Fruit fly (Drosophila melanogaster): ENCODE results near the gene ATP6AP2.

ATP6AP2 gene

dm6 chr3R:9246879-9247621 is 13.4 kb upstream of the ATP6AP2 start (continued):
- peak; percentile 71 for TF ChIP-seq Sox100B (GFP tag; optimal IDR thresholded peaks at IDR 0.05)
- TF ChIP-seq CG13894 (tag; optimal IDR thresholded peaks at IDR 0.05) = no peak
- no peak for TF ChIP-seq CG31365 (tag; optimal IDR thresholded peaks at IDR 0.05)
- no peak for TF ChIP-seq CG15073 (GFP tag; optimal IDR thresholded peaks at IDR 0.05)
- no peak for TF ChIP-seq sc (optimal IDR thresholded peaks at IDR 0.05)
- TF ChIP-seq sc (GFP tag; optimal IDR thresholded peaks at IDR 0.05) = peak; percentile 58
- no peak for TF ChIP-seq B-H2 (GFP tag; optimal IDR thresholded peaks at IDR 0.05)
- TF ChIP-seq fu2 (GFP tag; optimal IDR thresholded peaks at IDR 0.05) = no peak
- TF ChIP-seq dysf (GFP tag; IDR thresholded peaks at IDR 0.05) = peak; percentile 51; the same call in 1 of the 3 replicates
- no peak for TF ChIP-seq Sry-δ (GFP tag; optimal IDR thresholded peaks at IDR 0.05)
- 0 out of 2 replicates have a peak, but pooled peaks have one; percentile 6 for TF ChIP-seq lmd (GFP tag; IDR thresholded peaks at IDR 0.05)
- TF ChIP-seq Doc2 (GFP tag; IDR thresholded peaks at IDR 0.05) = no peak
- no peak for TF ChIP-seq CG9876 (GFP tag; optimal IDR thresholded peaks at IDR 0.05)
- peak; percentile 26; the same call in 1 of the 3 replicates for TF ChIP-seq CG7357 (GFP tag; IDR thresholded peaks at IDR 0.05)
- TF ChIP-seq Taf1 (GFP tag; IDR thresholded peaks at IDR 0.05) = no peak
- no peak for TF ChIP-seq CG30431 (GFP tag; optimal IDR thresholded peaks at IDR 0.05)
- no peak for TF ChIP-seq cad (GFP tag; optimal IDR thresholded peaks at IDR 0.05)
- TF ChIP-seq aop (GFP tag; IDR thresholded peaks at IDR 0.05) = no peak
- peak; percentile 81 for TF ChIP-seq Xrp1 (GFP tag; IDR thresholded peaks at IDR 0.05)
- TF ChIP-seq CG4707 (GFP tag; optimal IDR thresholded peaks at IDR 0.05) = peak; percentile 15
- TF ChIP-seq jigr1 (GFP tag; IDR thresholded peaks at IDR 0.05) = no peak
- peak in 1 of 3 experiments; percentile 87 for TF ChIP-seq Stat92E (GFP tag; optimal IDR thresholded peaks at IDR 0.05)
- TF ChIP-seq CG43689 (GFP tag; IDR thresholded peaks at IDR 0.05) = no peak
- no peak for TF ChIP-seq CG6272 (GFP tag; IDR thresholded peaks at IDR 0.05)
- TF ChIP-seq CG10209 (GFP tag; optimal IDR thresholded peaks at IDR 0.05) = peak; percentile 43
- TF ChIP-seq so (GFP tag; IDR thresholded peaks at IDR 0.05) = no peak
- TF ChIP-seq CG4854 (GFP tag; optimal IDR thresholded peaks at IDR 0.05) = peak; percentile 5
- no peak for TF ChIP-seq tio (GFP tag; optimal IDR thresholded peaks at IDR 0.05)
- TF ChIP-seq CG15514 (GFP tag; optimal IDR thresholded peaks at IDR 0.05) = no peak
- TF ChIP-seq CG6854 (GFP tag; optimal IDR thresholded peaks at IDR 0.05) = no peak
- TF ChIP-seq E2f2 (GFP tag; IDR thresholded peaks at IDR 0.05) = no peak; the same call in 1 of the 2 replicates
- no peak for TF ChIP-seq Oaz (GFP tag; IDR thresholded peaks at IDR 0.05)
- no peak for TF ChIP-seq hb (GFP tag; IDR thresholded peaks at IDR 0.05; ENCODE audit: partially characterized antibody)
- TF ChIP-seq ewg (GFP tag; optimal IDR thresholded peaks at IDR 0.05) = peak; percentile 42
- TF ChIP-seq Fer3 (tag; optimal IDR thresholded peaks at IDR 0.05) = peak; percentile 43
- TF ChIP-seq emc (GFP tag; optimal IDR thresholded peaks at IDR 0.05) = no peak
- peak; percentile 57 for TF ChIP-seq Six4 (GFP tag; optimal IDR thresholded peaks at IDR 0.05)
- peak; percentile 45 for TF ChIP-seq CG11398 (GFP tag; optimal IDR thresholded peaks at IDR 0.05)
- TF ChIP-seq tgo (GFP tag; IDR thresholded peaks at IDR 0.05) = peak; percentile 15; the same call in 1 of the 3 replicates
- no peak for TF ChIP-seq CG42726 (GFP tag; IDR thresholded peaks at IDR 0.05; ENCODE audit: partially characterized antibody)
- peak; percentile 76 for TF ChIP-seq unpg (GFP tag; optimal IDR thresholded peaks at IDR 0.05)
- TF ChIP-seq CG12155 (GFP tag; optimal IDR thresholded peaks at IDR 0.05) = no peak
- TF ChIP-seq Mes4 (GFP tag; optimal IDR thresholded peaks at IDR 0.05) = peak; percentile 64
- TF ChIP-seq Gsc (GFP tag; IDR thresholded peaks at IDR 0.05) = no peak
- no peak for TF ChIP-seq CG15479 (GFP tag; optimal IDR thresholded peaks at IDR 0.05)
- no peak for TF ChIP-seq ab (GFP tag; optimal IDR thresholded peaks at IDR 0.05)
- TF ChIP-seq CG11560 (tag; IDR thresholded peaks at IDR 0.05) = no peak
- no peak for TF ChIP-seq HmgZ (tag; optimal IDR thresholded peaks at IDR 0.05)
- no peak for TF ChIP-seq bbx (GFP tag; IDR thresholded peaks at IDR 0.05; ENCODE audit: partially characterized antibody)
- peak; percentile 80 for TF ChIP-seq CG18262 (tag; optimal IDR thresholded peaks at IDR 0.05)
